Fruit fly (Drosophila melanogaster) whole organism, adult: ENCODE results near the gene CG17929.

Experiments
- Hr96 ChIP-seq: fragments of 200-800 bp; sonication (Bioruptor generic); optimal IDR thresholded peaks from 2 replicates; lab custom pipeline; 2016; ENCODE audit warnings: missing biosample characterization, missing genetic modification characterization
- tj ChIP-seq: fragments of 200-800 bp; sonication (Bioruptor generic); optimal IDR thresholded peaks from 3 replicates; lab custom pipeline; 2017; ENCODE audit warnings: missing biosample characterization, mild to moderate bottlenecking, missing genetic modification characterization, moderate library complexity

dm6 chr3R:16290242-16290824 lies 35.0 kb upstream of the CG17929 start:
- no peak for TF ChIP-seq Hr96
- TF ChIP-seq tj (GFP tag; lab: Kevin White, UChicago): no peak
